Worm (Caenorhabditis elegans) whole organism, young adult: ENCODE data around the gene M01B2.12.

Source experiments
- B0336.3 ChIP-seq: fragments of 200-800 bp; sonication (Bioruptor generic); IDR thresholded peaks from 2 replicates; pipeline ENCODE4 v1.3.6; 2022; ENCODE audit warnings: missing genetic modification characterization, missing compliant biosample characterization
- F23B12.7 ChIP-seq: sonication (generic microtip); optimal IDR thresholded peaks from 2 replicates; lab custom pipeline; 2017; ENCODE audit warnings: missing genetic modification characterization, mild to moderate bottlenecking, missing compliant biosample characterization, antibody characterized with exemption, moderate library complexity; ENCODE audit not compliant: insufficient read depth
- Y53F4B.3 ChIP-seq: fragments of 200-800 bp; sonication (Bioruptor generic); IDR thresholded peaks from 2 replicates; pipeline ENCODE4 v1.3.6; 2022; ENCODE audit warnings: missing genetic modification reagents, missing genetic modification characterization, missing compliant biosample characterization
- Y95B8A.8 ChIP-seq: fragments of 200-800 bp; sonication (Bioruptor generic); IDR thresholded peaks from 2 replicates; pipeline ENCODE4 v1.3.6; 2022; ENCODE audit warnings: missing genetic modification reagents, missing genetic modification characterization, missing compliant biosample characterization
- ZK185.1 ChIP-seq: sonication (generic microtip); optimal IDR thresholded peaks from 2 replicates; lab custom pipeline; 2016; ENCODE audit warnings: mild to moderate bottlenecking, missing genetic modification characterization, missing compliant biosample characterization; ENCODE audit not compliant: poor library complexity, severe bottlenecking
- akir-1 ChIP-seq: fragments of 200-800 bp; sonication (Bioruptor generic); optimal IDR thresholded peaks from 2 replicates; lab custom pipeline; 2018; ENCODE audit warnings: mild to moderate bottlenecking, missing genetic modification characterization, moderate library complexity, missing compliant biosample characterization
- aptf-3 ChIP-seq: fragments of 200-800 bp; sonication (Bioruptor generic); IDR thresholded peaks from 2 replicates; pipeline ENCODE4 v1.3.6; 2022; ENCODE audit warnings: missing genetic modification characterization, missing compliant biosample characterization
- atf-7 ChIP-seq: sonication (generic microtip); optimal IDR thresholded peaks from 2 replicates; lab custom pipeline; 2017; ENCODE audit warnings: mild to moderate bottlenecking, missing genetic modification characterization, missing compliant biosample characterization
- attf-5 ChIP-seq: fragments of 200-800 bp; sonication (Bioruptor generic); optimal IDR thresholded peaks from 2 replicates; lab custom pipeline; 2018; ENCODE audit warnings: mild to moderate bottlenecking, missing genetic modification characterization, missing compliant biosample characterization
- bed-1 ChIP-seq: fragments of 200-800 bp; sonication (Bioruptor generic); IDR thresholded peaks from 2 replicates; pipeline ENCODE4 v1.3.6; 2022; ENCODE audit warnings: missing genetic modification reagents, missing genetic modification characterization, missing compliant biosample characterization
- ccch-3 ChIP-seq: fragments of 200-800 bp; sonication (Bioruptor generic); optimal IDR thresholded peaks from 2 replicates; lab custom pipeline; 2018; ENCODE audit warnings: mild to moderate bottlenecking, missing genetic modification characterization, missing compliant biosample characterization
- cebp-1 ChIP-seq, 2 experiments: fragments of 200-800 bp in 1 of 2; sonication (Bioruptor generic) in 1 of 2; sonication (generic microtip) in 1 of 2; IDR thresholded peaks in 1 of 2; optimal IDR thresholded peaks in 1 of 2; 2 replicates each; pipeline versions ENCODE4 v1.3.6 to Lab custom; 2017 to 2022; ENCODE audit warnings: missing compliant biosample characterization in 2 of 2, missing genetic modification characterization in 2 of 2, mild to moderate bottlenecking in 1 of 2, missing genetic modification reagents in 1 of 2, moderate library complexity in 1 of 2
- ceh-58 ChIP-seq: fragments of 200-800 bp; sonication (Bioruptor generic); IDR thresholded peaks from 2 replicates; pipeline ENCODE4 v1.3.6; 2022; ENCODE audit warnings: missing genetic modification characterization, missing compliant biosample characterization
- ceh-79 ChIP-seq: sonication (generic microtip); optimal IDR thresholded peaks from 2 replicates; lab custom pipeline; 2017; ENCODE audit warnings: mild to moderate bottlenecking, missing genetic modification characterization, missing compliant biosample characterization
- chd-7 ChIP-seq: sonication (generic microtip); optimal IDR thresholded peaks from 2 replicates; lab custom pipeline; 2016; ENCODE audit warnings: mild to moderate bottlenecking, missing genetic modification characterization, moderate library complexity, missing compliant biosample characterization
- efl-1 ChIP-seq: fragments of 150-350 bp; optimal IDR thresholded peaks from 2 replicates; lab custom pipeline; 2014; ENCODE audit warnings: missing biosample characterization, missing genetic modification reagents, missing genetic modification characterization
- ets-4 ChIP-seq: fragments of 200-800 bp; sonication (Bioruptor generic); optimal IDR thresholded peaks from 2 replicates; lab custom pipeline; 2018; ENCODE audit warnings: mild to moderate bottlenecking, missing genetic modification characterization, missing compliant biosample characterization
- hmg-20 ChIP-seq: fragments of 200-800 bp; sonication (Bioruptor generic); IDR thresholded peaks from 2 replicates; pipeline ENCODE4 v1.3.6; 2022; ENCODE audit warnings: missing genetic modification reagents, missing genetic modification characterization, missing compliant biosample characterization
- lag-1 ChIP-seq: fragments of 200-800 bp; sonication (Bioruptor generic); IDR thresholded peaks from 2 replicates; pipeline ENCODE4 v1.3.6; 2022; ENCODE audit warnings: missing genetic modification reagents, missing genetic modification characterization, missing compliant biosample characterization
- lin-26 ChIP-seq: fragments of 200-800 bp; sonication (Bioruptor generic); IDR thresholded peaks from 2 replicates; pipeline ENCODE4 v1.3.6; 2022; ENCODE audit warnings: missing genetic modification reagents, missing genetic modification characterization, missing compliant biosample characterization
- lir-1 ChIP-seq: fragments of 200-800 bp; sonication (Bioruptor generic); conservative IDR thresholded peaks from 2 replicates; pipeline ENCODE4 v1.3.6; 2022; ENCODE audit warnings: missing genetic modification reagents, missing genetic modification characterization, missing compliant biosample characterization
- lsy-27 ChIP-seq: sonication (generic microtip); optimal IDR thresholded peaks from 2 replicates; lab custom pipeline; 2017; ENCODE audit warnings: missing genetic modification characterization, mild to moderate bottlenecking, missing compliant biosample characterization, antibody characterized with exemption, missing genotype, borderline replicate concordance; ENCODE audit not compliant: insufficient read depth
- madf-10 ChIP-seq: sonication (generic microtip); optimal IDR thresholded peaks from 2 replicates; lab custom pipeline; 2016; ENCODE audit warnings: mild to moderate bottlenecking, missing genetic modification characterization, missing compliant biosample characterization
- madf-3 ChIP-seq: fragments of 200-800 bp; sonication (Bioruptor generic); IDR thresholded peaks from 2 replicates; pipeline ENCODE4 v1.3.6; 2022; ENCODE audit warnings: missing genetic modification reagents, missing genetic modification characterization, missing compliant biosample characterization
- mcd-1 ChIP-seq: fragments of 200-800 bp; sonication (Bioruptor generic); IDR thresholded peaks from 2 replicates; pipeline ENCODE4 v1.3.6; 2022; ENCODE audit warnings: missing genetic modification reagents, missing genetic modification characterization, missing compliant biosample characterization
- nfya-1 ChIP-seq: sonication (generic microtip); optimal IDR thresholded peaks from 2 replicates; lab custom pipeline; 2017; ENCODE audit warnings: antibody characterized with exemption, missing compliant biosample characterization, missing genetic modification characterization, borderline replicate concordance; ENCODE audit not compliant: insufficient read depth
- nhr-80 ChIP-seq: sonication (generic microtip); optimal IDR thresholded peaks from 2 replicates; lab custom pipeline; 2016; ENCODE audit warnings: missing genetic modification characterization, missing compliant biosample characterization
- pha-4 ChIP-seq: fragments of 150-350 bp; sonication (generic microtip); optimal IDR thresholded peaks from 2 replicates; lab custom pipeline; 2014; ENCODE audit warnings: missing biosample characterization, missing genetic modification reagents, missing genetic modification characterization
- rpc-1 ChIP-seq, 2 experiments: fragments of 150-350 bp in 1 of 2; sonication (generic microtip) in 1 of 2; optimal IDR thresholded peaks; 2 replicates each; lab custom pipeline; 2014 to 2018; ENCODE audit warnings: missing biosample characterization in 1 of 2, missing genetic modification characterization in 1 of 2, missing genetic modification reagents in 1 of 2, missing genotype in 1 of 2
- somi-1 ChIP-seq: fragments of 200-800 bp; sonication (Bioruptor generic); optimal IDR thresholded peaks from 2 replicates; lab custom pipeline; 2018; ENCODE audit warnings: mild to moderate bottlenecking, missing genetic modification characterization, missing compliant biosample characterization
- tbp1 ChIP-seq: fragments of 200-800 bp; sonication (Bioruptor generic); optimal IDR thresholded peaks from 2 replicates; lab custom pipeline; 2018; ENCODE audit warnings: mild to moderate bottlenecking, missing genetic modification characterization, missing compliant biosample characterization
- tbx-9 ChIP-seq: sonication (generic microtip); optimal IDR thresholded peaks from 2 replicates; lab custom pipeline; 2016; ENCODE audit warnings: borderline replicate concordance, missing genetic modification characterization, inconsistent platforms, missing compliant biosample characterization
- unc-130 ChIP-seq: sonication (generic microtip); optimal IDR thresholded peaks from 2 replicates; lab custom pipeline; 2016; ENCODE audit warnings: missing genetic modification reagents, missing genetic modification characterization, missing compliant biosample characterization
- zim-3 ChIP-seq: sonication (generic microtip); optimal IDR thresholded peaks from 2 replicates; lab custom pipeline; 2017; ENCODE audit warnings: mild to moderate bottlenecking, missing genetic modification characterization, moderate library complexity, missing compliant biosample characterization
- ztf-25 ChIP-seq: fragments of 200-800 bp; sonication (Bioruptor generic); IDR thresholded peaks from 2 replicates; pipeline ENCODE4 v1.3.6; 2022; ENCODE audit warnings: missing genetic modification reagents, missing genetic modification characterization, missing compliant biosample characterization
- ztf-26 ChIP-seq: sonication (generic microtip); optimal IDR thresholded peaks from 2 replicates; lab custom pipeline; 2017; ENCODE audit warnings: missing genetic modification characterization, missing compliant biosample characterization
- ztf-3 ChIP-seq: fragments of 200-800 bp; sonication (Bioruptor generic); optimal IDR thresholded peaks from 2 replicates; lab custom pipeline; 2018; ENCODE audit warnings: mild to moderate bottlenecking, missing genetic modification characterization, missing compliant biosample characterization

Gene M01B2.12

ce11 chrV:15287856-15288255 lies 23.8 kb upstream of the M01B2.12 start, which contains the start of gene cyp-34A1:
cyp-34A1 (minus strand) TSS chrV:15287956.
- TF ChIP-seq aptf-3 (GFP tag; lab: Robert Waterston, UW), result no peak
- TF ChIP-seq cebp-1 (GFP tag; IDR thresholded peaks at IDR 0.05; lab: Robert Waterston, UW), result no peak
- no peak for TF ChIP-seq cebp-1 (tag; optimal IDR thresholded peaks at IDR 0.05; lab: Kevin White, UChicago)
- TF ChIP-seq bed-1 (GFP tag; lab: Robert Waterston, UW), result no peak
- no peak for TF ChIP-seq zim-3 (tag; lab: Kevin White, UChicago)
- no peak for TF ChIP-seq lsy-27 (tag; lab: Kevin White, UChicago)
- no peak for TF ChIP-seq ztf-3 (GFP tag; lab: Kevin White, UChicago)
- no peak for TF ChIP-seq attf-5 (GFP tag; lab: Kevin White, UChicago)
- no peak for TF ChIP-seq hmg-20 (GFP tag; lab: Robert Waterston, UW)
- no peak for TF ChIP-seq ets-4 (GFP tag; lab: Kevin White, UChicago)

ce11 chrV:15285984-15286383 lies 22.0 kb upstream of the M01B2.12 start:
- peak; percentile 89 for TF ChIP-seq atf-7
- TF ChIP-seq madf-3 (GFP tag; lab: Robert Waterston, UW), result 0 out of 2 replicates have a peak, but pooled peaks have one; percentile 7
- peak; percentile 59 for TF ChIP-seq nhr-80 (tag; lab: Kevin White, UChicago)
- no peak for TF ChIP-seq somi-1 (GFP tag; lab: Kevin White, UChicago)

- TF ChIP-seq attf-5 (GFP tag; lab: Kevin White, UChicago), result no peak
- no peak for TF ChIP-seq ztf-25
- no peak for TF ChIP-seq lin-26
- no peak for TF ChIP-seq ZK185.1
- no peak for TF ChIP-seq Y53F4B.3 (GFP tag; lab: Robert Waterston, UW)
- TF ChIP-seq bed-1 (GFP tag; lab: Robert Waterston, UW), result no peak
- no peak for TF ChIP-seq tbp1
- no peak for TF ChIP-seq pha-4 (tag; lab: Kevin White, UChicago)
These were observed 17.4 kb upstream of the M01B2.12 start, which contains the start of the genes srw-19 and srx-51 for ce11 chrV:15281279-15281949. srw-19 (minus strand) TSS chrV:15281379. srx-51 (plus strand) TSS chrV:15281899.

- no peak for TF ChIP-seq lir-1 (GFP tag; lab: Robert Waterston, UW)
- no peak for TF ChIP-seq tbx-9 (tag; lab: Kevin White, UChicago)
- TF ChIP-seq zim-3 (tag; lab: Kevin White, UChicago), result no peak
- TF ChIP-seq madf-10 (tag; lab: Kevin White, UChicago), result no peak
- TF ChIP-seq mcd-1 (GFP tag; lab: Robert Waterston, UW), result no peak
- TF ChIP-seq ceh-79, result no peak
- TF ChIP-seq aptf-3 (GFP tag; lab: Robert Waterston, UW), result no peak
- TF ChIP-seq chd-7 (tag; lab: Kevin White, UChicago), result no peak
- TF ChIP-seq ccch-3 (GFP tag; lab: Kevin White, UChicago), result no peak
- TF ChIP-seq efl-1 (GFP tag; lab: Kevin White, UChicago), result no peak
- TF ChIP-seq akir-1 (GFP tag; lab: Kevin White, UChicago), result no peak
- no peak for TF ChIP-seq unc-130 (GFP tag; lab: Kevin White, UChicago)
- TF ChIP-seq rpc-1 (optimal IDR thresholded peaks at IDR 0.05; lab: Kevin White, UChicago), result no peak
- no peak for TF ChIP-seq rpc-1 (tag; optimal IDR thresholded peaks at IDR 0.05; lab: Kevin White, UChicago)
- TF ChIP-seq B0336.3, result no peak
- no peak for TF ChIP-seq nfya-1 (tag; lab: Kevin White, UChicago)
- no peak for TF ChIP-seq F23B12.7 (tag; lab: Kevin White, UChicago)
- no peak for TF ChIP-seq ztf-26 (tag; lab: Kevin White, UChicago)
- no peak for TF ChIP-seq Y95B8A.8 (GFP tag; lab: Robert Waterston, UW)
- TF ChIP-seq ceh-58 (GFP tag; lab: Robert Waterston, UW), result no peak
- TF ChIP-seq lag-1 (GFP tag; lab: Robert Waterston, UW), result no peak
These were observed 12.9 kb upstream of the M01B2.12 start, which contains the start of gene srw-17 for ce11 chrV:15276915-15277314. srw-17 (minus strand) TSS chrV:15277015.
